Worm (Caenorhabditis elegans) whole organism, dauer: ENCODE data around the gene C46C2.5.

Experiments used
- unc-62 ChIP-seq: sonication (generic microtip); optimal IDR thresholded peaks from 2 replicates; lab custom pipeline; 2017; ENCODE audit warnings: missing biosample characterization, missing genetic modification reagents, missing genetic modification characterization

Gene C46C2.5

ce11 chrIV:9191183-9191582 is 1.2 kb downstream of the C46C2.5 start:
- no peak for TF ChIP-seq unc-62 (GFP tag; lab: Kevin White, UChicago)

ce11 chrIV:9184547-9184946 is 7.9 kb downstream of the C46C2.5 start, which contains the start of gene C07C7.1:
Gene C07C7.1 (plus strand): TSS chrIV:9184847.
- no peak for TF ChIP-seq unc-62 (GFP tag; lab: Kevin White, UChicago)

ce11 chrIV:9169764-9170163 is 22.7 kb downstream of the C46C2.5 start:
- no peak for TF ChIP-seq unc-62 (GFP tag; lab: Kevin White, UChicago)

- no peak for TF ChIP-seq unc-62 (GFP tag; lab: Kevin White, UChicago)
Observed at ce11 chrIV:9165681-9166080, 26.7 kb downstream of the C46C2.5 start, which contains the start of gene C07C7.3. Gene C07C7.3 (plus strand): TSS chrIV:9166051.

DNA sequence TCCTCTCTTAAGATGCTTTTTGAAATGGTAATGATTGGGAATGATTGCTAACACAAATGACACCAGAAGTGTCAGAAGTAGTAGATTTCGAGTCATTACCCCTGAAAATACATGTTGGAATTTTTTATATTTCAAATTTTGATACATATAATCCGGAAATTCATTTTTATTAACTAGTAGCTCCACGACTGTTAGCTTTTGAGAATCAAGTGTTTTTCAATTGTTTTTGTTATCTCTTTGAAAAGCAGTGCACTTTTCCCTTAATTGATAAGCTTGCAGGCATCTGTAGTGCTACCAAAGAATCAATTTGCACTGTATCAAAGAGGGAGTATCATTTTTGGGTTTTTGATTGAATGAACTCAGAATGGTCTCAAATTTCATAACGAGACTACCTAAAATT is 27.4 kb downstream of the C46C2.5 start, which contains the start of gene pcp-2:
TSS of gene pcp-2 (minus strand) at position 101 of the 400 bp plus-strand sequence.
- TF ChIP-seq unc-62 (GFP tag; lab: Kevin White, UChicago) = no peak

DNA sequence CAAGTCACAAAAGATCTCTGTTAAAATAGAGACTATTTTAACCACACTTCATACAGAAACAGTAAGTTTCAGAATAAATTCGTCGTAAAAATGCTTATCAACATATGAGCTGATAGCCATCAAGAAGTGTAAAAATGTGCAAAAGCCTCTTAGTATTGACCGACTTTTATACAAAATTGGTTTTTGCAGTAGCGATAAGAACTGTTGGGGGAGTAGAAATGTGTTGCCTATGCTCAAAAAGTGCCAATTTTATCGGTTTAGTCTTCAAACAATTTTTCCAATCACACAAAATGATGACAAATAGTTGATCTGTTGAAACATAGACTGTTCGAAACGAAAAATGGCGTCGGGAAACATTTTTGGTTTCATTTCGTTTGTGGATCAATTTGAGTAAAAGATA is 32.6 kb downstream of the C46C2.5 start:
- TF ChIP-seq unc-62 (GFP tag; lab: Kevin White, UChicago) = no peak

DNA sequence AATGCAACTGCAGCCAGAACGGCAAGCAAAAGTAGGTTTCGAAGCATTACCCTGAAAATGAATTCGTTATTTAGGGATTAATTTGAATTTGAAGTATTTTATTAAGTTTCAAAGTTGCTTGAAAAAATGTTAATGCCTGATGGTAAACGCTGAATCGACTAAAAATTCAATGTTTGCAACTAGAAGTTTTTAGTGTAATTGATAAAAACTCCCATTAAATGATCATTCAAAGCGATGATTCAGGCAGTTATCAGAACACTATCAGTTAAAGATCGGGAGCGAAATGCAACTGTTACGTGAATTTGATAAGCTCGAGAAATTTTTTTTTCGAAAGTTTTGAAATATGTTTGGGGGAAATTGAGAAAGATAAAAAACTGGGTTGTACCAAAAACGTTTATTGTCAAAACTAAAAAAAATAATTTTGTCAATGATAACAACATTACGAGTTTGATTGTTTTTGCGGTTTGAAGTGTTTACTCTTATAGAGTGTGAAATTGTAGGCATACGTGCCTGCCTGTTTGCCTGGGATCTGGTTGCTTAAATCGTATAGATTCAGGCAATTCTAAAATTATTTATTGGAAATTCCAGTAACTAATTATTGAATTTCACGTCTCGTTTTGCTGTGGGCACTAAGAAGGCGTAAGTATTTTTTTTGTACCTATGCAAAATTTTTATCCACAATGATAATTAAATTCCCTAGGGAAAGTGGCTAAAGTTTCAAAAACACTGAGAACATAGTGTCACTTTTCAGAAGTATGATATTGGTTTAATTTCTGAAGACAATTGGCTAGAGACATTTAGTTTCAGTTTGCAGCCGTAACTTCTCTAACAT is 33.2 kb downstream of the C46C2.5 start, which contains the start of gene pcp-3:
TSS of gene pcp-3 (minus strand) at position 51 of the 832 bp plus-strand sequence.
- TF ChIP-seq unc-62 (GFP tag; lab: Kevin White, UChicago) = no peak

ce11 chrIV:9154263-9154662 is 38.2 kb downstream of the C46C2.5 start, which contains the start of gene F23B2.10:
Gene F23B2.10 (minus strand): TSS chrIV:9154363.
- no peak for TF ChIP-seq unc-62 (GFP tag; lab: Kevin White, UChicago)

DNA sequence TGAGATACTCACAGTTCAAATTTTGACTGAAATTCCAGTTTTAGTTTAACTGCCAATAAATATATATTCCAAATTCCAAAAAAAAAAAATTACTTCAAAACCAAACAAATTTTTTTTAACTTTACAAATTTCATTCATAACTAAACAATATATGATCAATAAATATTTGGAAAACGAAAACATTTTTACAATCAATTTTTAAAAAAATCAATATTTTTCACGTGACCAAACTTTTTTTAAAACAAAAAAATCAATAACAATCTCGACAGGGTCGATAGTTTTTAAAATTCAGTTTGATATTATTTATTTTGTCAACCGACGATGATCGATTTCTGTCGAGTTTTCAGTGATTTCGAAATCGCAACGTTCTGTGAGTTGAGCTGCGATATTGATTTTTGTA is 42.2 kb downstream of the C46C2.5 start, which contains the start of gene F23B2.7:
TSS of gene F23B2.7 (plus strand) at position 301 of the 400 bp plus-strand sequence.
- no peak for TF ChIP-seq unc-62 (GFP tag; lab: Kevin White, UChicago)

DNA sequence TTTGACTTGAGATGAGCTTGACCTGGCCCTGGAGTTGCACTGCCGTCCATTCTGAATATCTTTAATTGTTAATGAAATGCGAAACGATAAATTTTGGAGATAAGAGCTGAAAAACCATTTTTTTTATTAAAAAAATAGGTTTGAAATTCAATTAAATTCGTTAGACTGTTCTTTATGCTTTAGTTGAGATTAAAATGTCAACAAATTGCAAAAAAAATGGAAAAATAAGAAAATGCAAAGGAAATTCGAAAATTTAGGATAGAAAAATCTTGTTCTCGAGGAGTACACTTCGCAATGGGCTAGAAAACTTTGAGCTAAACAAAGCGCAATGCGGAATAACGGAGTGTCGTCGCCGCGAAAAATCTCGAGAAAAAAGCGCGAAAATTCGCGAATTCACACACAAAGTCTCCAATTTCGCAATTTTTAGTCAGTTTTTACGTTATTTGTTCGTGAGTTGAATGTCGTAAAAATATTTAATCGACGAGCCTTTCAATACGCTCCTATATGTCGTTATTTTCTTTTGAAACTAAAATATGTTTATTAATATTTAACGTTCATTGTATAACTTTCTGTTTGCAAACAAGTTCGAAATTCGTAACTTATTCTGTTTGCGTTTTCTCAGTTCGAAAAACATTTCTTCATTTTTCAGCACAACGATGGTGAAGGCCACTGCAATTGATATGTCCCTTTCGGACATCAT is 45.5 kb downstream of the C46C2.5 start, which contains the start of the genes rpb-12 and aly-2:
TSS of gene rpb-12 (minus strand) at position 51 of the 700 bp plus-strand sequence.
TSS of gene aly-2 (plus strand) at position 650 of the 700 bp plus-strand sequence.
- no peak for TF ChIP-seq unc-62 (GFP tag; lab: Kevin White, UChicago)

DNA sequence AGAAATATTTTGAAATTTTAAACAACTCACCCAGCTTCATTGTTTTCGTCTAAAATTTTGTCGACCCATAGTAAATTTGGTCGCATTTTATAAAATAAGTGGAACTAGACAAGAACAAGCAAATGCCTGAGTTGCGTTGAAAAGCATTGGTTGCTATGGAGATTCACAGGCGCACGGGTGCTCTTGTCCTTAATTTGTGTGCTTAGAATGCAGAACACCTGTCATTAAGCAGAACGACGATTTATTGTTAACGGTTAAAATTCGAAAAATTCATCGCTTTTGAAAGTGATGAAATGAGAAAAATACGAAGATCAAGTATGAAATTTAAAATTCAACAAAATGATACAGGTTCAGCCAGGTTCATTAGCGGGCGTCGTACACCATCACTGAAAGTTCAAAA is 46.3 kb downstream of the C46C2.5 start, which contains the start of gene daf-10:
TSS of gene daf-10 (minus strand) at position 101 of the 400 bp plus-strand sequence.
- no peak for TF ChIP-seq unc-62 (GFP tag; lab: Kevin White, UChicago)

ce11 chrIV:9144405-9144804 is 48.0 kb downstream of the C46C2.5 start, which contains the start of gene flp-1:
Gene flp-1 (plus strand): TSS chrIV:9144705.
- no peak for TF ChIP-seq unc-62 (GFP tag; lab: Kevin White, UChicago)
